Fruit fly (Drosophila melanogaster): ENCODE results near the gene CG31998.
A peak's percentile ranks its signal among the peaks of the same experiment; 100 is the strongest.

CG31998 gene

DNA sequence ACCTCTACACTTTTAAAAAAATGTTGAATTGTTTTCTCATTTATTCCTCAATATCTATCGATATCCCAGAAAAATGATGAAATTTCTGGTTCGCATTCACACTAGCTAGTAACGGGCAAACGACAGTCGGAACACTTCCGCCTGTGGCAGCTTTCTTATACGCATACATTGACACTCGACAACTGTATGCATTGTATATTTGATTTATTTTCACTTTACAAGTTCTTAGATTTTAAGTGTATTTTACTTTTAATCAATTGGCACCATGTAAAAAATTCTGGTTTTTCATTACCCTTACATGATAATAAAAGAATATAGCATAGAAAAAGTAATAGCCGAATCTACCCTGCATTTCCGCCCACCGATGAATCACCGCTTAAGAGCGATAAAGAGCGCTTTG, 25.0 kb downstream of the CG31998 start:
- TF ChIP-seq CTCF (optimal IDR thresholded peaks at IDR 0.05) (no peak), CG8478 (optimal IDR thresholded peaks at IDR 0.05) (no peak)

DNA sequence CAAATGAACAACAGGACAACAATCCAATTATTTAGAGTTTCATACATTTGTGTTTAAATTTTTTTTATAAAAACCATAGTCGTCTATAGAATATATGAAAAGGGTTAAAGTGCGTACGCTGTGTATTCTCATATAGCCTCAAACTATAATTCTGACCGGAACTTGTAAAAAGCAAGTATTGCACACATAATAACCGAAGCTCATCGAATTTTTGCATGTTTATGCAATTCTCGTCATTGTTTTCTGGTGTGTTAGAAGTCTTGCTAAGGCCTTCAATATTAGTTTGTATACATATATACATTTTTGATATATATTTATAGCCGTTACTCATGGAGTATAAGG, 25.9 kb downstream of the CG31998 start:
- TF ChIP-seq CG8478 (optimal IDR thresholded peaks at IDR 0.05) (no peak), CTCF (optimal IDR thresholded peaks at IDR 0.05) (no peak)

DNA sequence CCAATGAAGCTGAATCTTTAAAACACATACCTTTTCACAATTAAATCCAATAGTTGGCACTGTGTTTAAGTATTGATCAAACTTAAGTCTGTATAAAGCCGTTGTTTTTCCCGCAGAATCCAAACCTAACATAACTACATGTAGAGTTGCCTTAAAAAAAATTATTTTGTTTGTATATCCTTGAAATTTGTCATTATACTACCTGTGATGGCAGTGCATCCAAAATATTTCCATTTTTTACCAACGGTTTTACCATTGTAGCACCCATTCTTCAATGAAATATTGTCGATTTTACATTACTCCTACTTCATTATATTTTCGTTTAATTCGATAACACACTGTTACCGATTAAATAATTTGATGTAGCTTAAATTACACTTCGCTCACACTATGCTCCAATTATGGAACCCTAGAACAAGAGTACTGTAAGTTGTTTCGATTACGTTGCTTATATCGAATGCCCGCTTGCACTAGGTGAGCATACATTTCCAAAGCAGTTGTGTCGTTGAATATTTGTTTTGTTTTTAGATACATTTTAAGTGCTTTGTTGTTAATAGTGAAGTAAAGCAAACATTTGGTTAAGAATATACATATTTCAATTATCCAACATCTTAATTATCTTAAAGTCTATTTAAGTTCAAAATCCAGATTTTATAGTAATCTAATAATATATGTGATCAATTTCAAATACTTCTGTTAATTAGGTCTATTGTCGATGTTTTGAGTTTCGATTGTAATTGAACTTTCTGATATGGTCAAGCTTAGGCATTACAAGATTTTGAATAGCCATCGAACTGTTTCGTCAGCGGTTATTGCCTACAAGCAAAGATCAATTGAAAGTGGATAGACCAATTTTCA, 26.5 kb downstream of the CG31998 start, which contains the start of gene Arl4:
Gene Arl4 (minus strand): TSS at position 328 of the 858 bp plus-strand sequence.
- TF ChIP-seq CG8478 (optimal IDR thresholded peaks at IDR 0.05) (no peak), CTCF (optimal IDR thresholded peaks at IDR 0.05) (peak in 1 of 2 experiments; percentile 4)

DNA sequence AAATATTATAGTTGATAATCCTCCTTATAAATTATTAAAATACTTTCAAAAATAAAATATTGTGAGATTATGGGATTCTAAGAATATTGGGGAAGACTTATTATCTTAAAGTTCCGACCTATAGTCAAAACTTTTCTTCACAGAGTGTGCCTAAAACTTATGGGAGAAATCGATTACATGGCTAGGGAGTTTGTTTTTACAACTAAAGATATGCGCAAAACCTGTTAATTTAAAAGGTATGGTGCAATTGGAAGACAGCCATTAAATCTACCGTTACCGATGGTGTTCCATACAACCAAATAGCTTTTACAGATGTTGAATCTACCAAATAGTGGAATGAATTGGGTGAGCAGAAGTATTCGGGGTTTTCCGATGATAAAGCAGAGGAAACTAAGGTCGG, 30.5 kb downstream of the CG31998 start, which contains the start of gene CG33978:
Gene CG33978 (minus strand): TSS at position 395 of the 400 bp plus-strand sequence.
- TF ChIP-seq CTCF (optimal IDR thresholded peaks at IDR 0.05): no peak
- no peak for TF ChIP-seq CG8478 (optimal IDR thresholded peaks at IDR 0.05)

DNA sequence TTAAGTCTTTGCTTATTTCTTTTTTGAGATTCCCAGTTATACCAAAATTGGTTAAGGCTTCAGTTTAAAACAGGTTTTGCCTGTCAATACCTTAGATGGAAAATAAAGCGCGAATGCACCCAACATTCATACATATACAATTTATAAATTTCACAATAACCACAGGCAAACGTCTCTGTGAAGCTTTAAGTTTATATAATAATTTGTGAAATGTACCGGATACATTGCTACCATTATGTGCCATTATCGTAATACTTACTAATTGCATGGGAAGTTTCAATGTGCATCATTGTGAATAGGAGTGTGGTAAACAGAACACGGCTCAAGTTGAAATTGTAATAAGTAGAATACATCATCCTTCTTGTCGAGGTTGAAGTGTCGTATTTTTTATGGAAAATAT, 31.2 kb downstream of the CG31998 start:
- TF ChIP-seq CG8478 (optimal IDR thresholded peaks at IDR 0.05) (no peak), CTCF (optimal IDR thresholded peaks at IDR 0.05) (no peak)

DNA sequence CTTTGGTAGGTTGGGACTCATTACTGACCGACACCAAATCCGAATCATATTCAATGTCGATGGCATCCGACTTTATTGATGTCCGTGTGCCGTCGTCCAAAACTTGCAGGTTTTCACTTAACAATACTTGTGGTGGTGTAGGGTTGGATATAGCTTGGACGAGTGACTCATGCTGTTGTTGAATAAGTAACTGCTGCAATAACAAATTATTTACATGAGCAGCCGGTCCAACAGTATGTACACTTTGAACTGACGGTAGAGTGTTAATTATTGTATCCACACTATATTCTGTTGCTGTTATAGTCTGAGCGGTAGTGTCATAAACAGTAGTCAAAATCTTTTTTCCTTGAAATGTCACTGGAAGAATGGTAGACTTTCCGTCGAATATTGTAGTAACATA, 38.2 kb downstream of the CG31998 start:
- no peak for TF ChIP-seq CG8478 (optimal IDR thresholded peaks at IDR 0.05)
- TF ChIP-seq CTCF (optimal IDR thresholded peaks at IDR 0.05): no peak

DNA sequence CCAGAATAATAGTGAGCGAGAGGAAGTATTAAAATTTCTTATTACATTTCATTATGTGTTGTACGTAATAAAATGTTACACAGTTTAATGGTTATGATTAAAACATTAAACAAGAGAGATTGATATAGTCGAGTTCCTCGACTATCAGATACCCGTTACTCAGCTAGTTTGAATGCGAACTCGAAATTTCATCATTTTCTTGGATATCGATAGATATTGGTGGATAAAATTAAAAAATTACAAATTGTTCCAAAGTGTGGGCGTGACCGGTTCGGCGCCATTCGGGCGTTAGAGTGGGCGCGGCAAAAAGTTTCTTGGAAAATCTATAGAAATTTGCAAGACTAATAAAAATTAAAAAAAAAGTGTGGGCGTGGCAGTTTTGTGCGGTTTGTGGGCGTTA, 40.6 kb downstream of the CG31998 start:
- TF ChIP-seq CG8478 (optimal IDR thresholded peaks at IDR 0.05): no peak
- TF ChIP-seq CTCF (optimal IDR thresholded peaks at IDR 0.05): no peak

DNA sequence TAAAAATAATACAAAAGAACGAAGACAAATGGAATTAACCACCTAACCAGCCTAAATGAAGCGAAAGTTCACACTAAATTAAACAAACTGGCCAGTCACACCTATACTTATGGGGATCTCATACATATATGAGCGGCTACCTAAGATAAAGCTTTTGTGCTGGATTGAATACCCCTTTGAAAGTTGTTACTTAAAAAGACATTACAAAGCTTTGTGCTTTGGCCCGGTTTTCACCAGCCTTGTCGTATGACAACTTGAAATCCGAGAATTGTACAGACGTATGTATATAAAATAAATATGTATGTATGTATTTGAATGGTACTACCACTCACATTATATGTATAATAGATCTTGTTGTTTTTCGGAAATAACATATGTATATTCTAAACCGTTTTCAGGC, 49.8 kb downstream of the CG31998 start, which contains the start of gene CG31997:
Gene CG31997 (minus strand): TSS at position 84 of the 400 bp plus-strand sequence.
- no peak for TF ChIP-seq CTCF (optimal IDR thresholded peaks at IDR 0.05)
- no peak for TF ChIP-seq CG8478 (optimal IDR thresholded peaks at IDR 0.05)

DNA sequence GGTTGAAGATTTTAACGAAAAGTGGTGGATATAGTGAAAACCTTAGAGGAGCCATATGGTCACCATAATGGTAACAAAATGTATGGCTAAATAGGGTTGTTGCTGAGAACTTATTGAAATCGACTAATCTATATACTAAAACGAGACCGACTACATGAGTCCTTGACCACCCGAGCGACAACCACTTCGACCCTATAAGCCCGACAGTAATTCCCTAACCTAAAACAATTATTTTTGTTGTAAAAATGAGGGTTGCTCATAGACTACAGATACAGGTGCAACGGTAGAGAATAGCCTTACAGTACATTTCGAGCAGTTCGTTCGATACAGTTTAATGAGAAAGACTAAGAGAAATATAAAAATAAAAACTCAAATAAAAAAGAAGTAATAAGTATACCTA, 55.3 kb downstream of the CG31998 start, which contains the start of gene CG32006:
Gene CG32006 (plus strand): TSS at position 312 of the 400 bp plus-strand sequence.
- no peak for TF ChIP-seq CTCF (optimal IDR thresholded peaks at IDR 0.05)

DNA sequence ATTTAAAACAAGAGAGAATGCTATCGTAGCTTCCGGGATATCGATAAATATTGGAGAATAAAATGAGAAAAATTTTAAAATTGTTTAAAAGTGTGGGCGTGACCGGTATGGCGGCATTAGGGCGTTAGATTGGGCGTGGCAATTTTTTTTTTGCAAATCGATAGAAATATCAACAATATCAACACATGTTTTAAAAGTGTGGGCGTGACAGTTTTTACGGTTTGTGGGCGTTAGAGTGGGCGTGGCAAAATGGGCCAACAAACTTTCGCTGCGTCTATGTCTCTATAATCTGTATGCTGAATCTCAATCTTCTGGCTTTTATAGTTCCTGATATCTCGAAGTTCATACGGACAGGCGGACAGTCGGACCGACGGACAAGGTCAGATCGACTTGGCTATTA, 56.6 kb downstream of the CG31998 start:
- no peak for TF ChIP-seq CG8478 (optimal IDR thresholded peaks at IDR 0.05)
- no peak for TF ChIP-seq CTCF (optimal IDR thresholded peaks at IDR 0.05)
